Fruit fly (Drosophila melanogaster) whole organism, adult: ENCODE data around the gene eys.

Experiments
- CG11617 ChIP-seq: fragments of 200-800 bp; sonication (Bioruptor generic); optimal IDR thresholded peaks from 2 replicates; lab custom pipeline; 2017; ENCODE audit warnings: mild to moderate bottlenecking, missing biosample characterization, missing genetic modification reagents, missing genetic modification characterization
- CG12768 ChIP-seq: fragments of 200-800 bp; sonication (Bioruptor generic); optimal IDR thresholded peaks from 2 replicates; lab custom pipeline; 2017; ENCODE audit warnings: missing biosample characterization, missing genetic modification characterization, mild to moderate bottlenecking, moderate library complexity, missing genetic modification reagents
- CG14711 ChIP-seq: fragments of 200-800 bp; sonication (Bioruptor generic); optimal IDR thresholded peaks from 2 replicates; lab custom pipeline; 2018; ENCODE audit warnings: missing biosample characterization, mild to moderate bottlenecking, missing genetic modification characterization, moderate library complexity
- CG1620 ChIP-seq: fragments of 200-800 bp; sonication (Bioruptor generic); optimal IDR thresholded peaks from 2 replicates; lab custom pipeline; 2016; ENCODE audit warnings: missing biosample characterization, missing genetic modification characterization
- CG33017 ChIP-seq: fragments of 200-800 bp; sonication (Bioruptor generic); optimal IDR thresholded peaks from 2 replicates; lab custom pipeline; 2018; ENCODE audit warnings: missing biosample characterization, mild to moderate bottlenecking, missing genetic modification characterization, moderate library complexity
- CG5204 ChIP-seq: fragments of 200-800 bp; sonication (Bioruptor generic); optimal IDR thresholded peaks from 2 replicates; lab custom pipeline; 2016; ENCODE audit warnings: missing biosample characterization, missing genetic modification characterization
- CG7045 ChIP-seq: fragments of 200-800 bp; sonication (Bioruptor generic); optimal IDR thresholded peaks from 2 replicates; lab custom pipeline; 2017; ENCODE audit warnings: missing biosample characterization, mild to moderate bottlenecking, missing genetic modification characterization
- CG7101 ChIP-seq: fragments of 200-800 bp; sonication (Bioruptor generic); optimal IDR thresholded peaks from 2 replicates; lab custom pipeline; 2018; ENCODE audit warnings: missing biosample characterization, mild to moderate bottlenecking, missing genetic modification characterization, moderate library complexity
- Clk ChIP-seq: fragments of 200-800 bp; sonication (Bioruptor generic); optimal IDR thresholded peaks from 2 replicates; lab custom pipeline; 2017; ENCODE audit warnings: missing biosample characterization, missing genetic modification characterization
- Crg-1 ChIP-seq: fragments of 200-800 bp; sonication (Bioruptor generic); optimal IDR thresholded peaks from 2 replicates; lab custom pipeline; 2016; ENCODE audit warnings: missing biosample characterization, missing genetic modification characterization
- Hr96 ChIP-seq: fragments of 200-800 bp; sonication (Bioruptor generic); optimal IDR thresholded peaks from 2 replicates; lab custom pipeline; 2016; ENCODE audit warnings: missing biosample characterization, missing genetic modification characterization
- Mnt ChIP-seq: fragments of 200-800 bp; sonication (Bioruptor generic); optimal IDR thresholded peaks from 2 replicates; lab custom pipeline; 2016; ENCODE audit warnings: missing biosample characterization, mild to moderate bottlenecking, missing genetic modification characterization
- bab1 ChIP-seq: fragments of 200-800 bp; sonication (Bioruptor generic); optimal IDR thresholded peaks from 3 replicates; lab custom pipeline; 2019; ENCODE audit warnings: missing biosample characterization, mild to moderate bottlenecking, missing genetic modification characterization, moderate library complexity
- cic ChIP-seq: fragments of 200-800 bp; sonication (Bioruptor generic); optimal IDR thresholded peaks from 2 replicates; lab custom pipeline; 2017; ENCODE audit warnings: missing biosample characterization, mild to moderate bottlenecking, missing genetic modification characterization, moderate library complexity
- cnc ChIP-seq, 2 experiments: fragments of >200 bp; optimal IDR thresholded peaks; 2 replicates each; lab custom pipeline; 2017
- kay ChIP-seq: fragments of 200-800 bp; sonication (Bioruptor generic); peaks from one replicate; lab custom pipeline; 2016; ENCODE audit warnings: missing biosample characterization, missing genetic modification characterization, borderline replicate concordance
- ovo ChIP-seq: fragments of 200-800 bp; sonication (Bioruptor generic); optimal IDR thresholded peaks from 2 replicates; lab custom pipeline; 2016; ENCODE audit warnings: missing biosample characterization, missing genetic modification characterization
- pad ChIP-seq: fragments of 200-800 bp; sonication (Bioruptor generic); optimal IDR thresholded peaks from 3 replicates; lab custom pipeline; 2017; ENCODE audit warnings: missing biosample characterization, missing genetic modification characterization, mild to moderate bottlenecking, moderate library complexity, missing genetic modification reagents
- tj ChIP-seq: fragments of 200-800 bp; sonication (Bioruptor generic); optimal IDR thresholded peaks from 3 replicates; lab custom pipeline; 2017; ENCODE audit warnings: missing biosample characterization, mild to moderate bottlenecking, missing genetic modification characterization, moderate library complexity
- toe ChIP-seq: fragments of 200-800 bp; sonication (Bioruptor generic); optimal IDR thresholded peaks from 2 replicates; lab custom pipeline; 2016; ENCODE audit warnings: missing biosample characterization, missing genetic modification characterization

eys gene

dm6 chr2L:2376418-2376702, 64.9 kb downstream of the eys start:
- TF ChIP-seq CG33017 (tag; lab: Kevin White, UChicago) (no peak), Mnt (GFP tag; lab: Kevin White, UChicago) (no peak), cic (GFP tag; lab: Kevin White, UChicago) (peak; percentile 66), CG12768 (GFP tag; lab: Kevin White, UChicago) (no peak), pad (GFP tag; lab: Kevin White, UChicago) (no peak)

- TF ChIP-seq kay (GFP tag; lab: Kevin White, UChicago) = no peak
- peak; percentile 77 for TF ChIP-seq CG5204 (GFP tag; lab: Kevin White, UChicago)
- peak; percentile 83 for TF ChIP-seq toe
- peak; percentile 69 for TF ChIP-seq CG1620 (GFP tag; lab: Kevin White, UChicago)
- peak; percentile 55 for TF ChIP-seq tj (GFP tag; lab: Kevin White, UChicago)
- TF ChIP-seq Hr96 (GFP tag; lab: Kevin White, UChicago) = peak; percentile 55
- TF ChIP-seq CG7045 (GFP tag; lab: Kevin White, UChicago) = peak; percentile 89
- TF ChIP-seq bab1 (GFP tag; lab: Kevin White, UChicago) = peak; percentile 88
- peak; percentile 17 for TF ChIP-seq cic (GFP tag; lab: Kevin White, UChicago)
- peak; percentile 75 for TF ChIP-seq pad (GFP tag; lab: Kevin White, UChicago)
- peak; percentile 61 for TF ChIP-seq Mnt (GFP tag; lab: Kevin White, UChicago)
- TF ChIP-seq CG11617 (GFP tag; lab: Kevin White, UChicago) = peak; percentile 82
- TF ChIP-seq CG7101 (tag; lab: Kevin White, UChicago) = peak; percentile 96
- peak; percentile 64 for TF ChIP-seq ovo (GFP tag; lab: Kevin White, UChicago)
- TF ChIP-seq CG12768 (GFP tag; lab: Kevin White, UChicago) = peak; percentile 90
- peak; percentile 97 for TF ChIP-seq CG33017 (tag; lab: Kevin White, UChicago)
- TF ChIP-seq cnc (optimal IDR thresholded peaks at IDR 0.05; lab: Kevin White, UChicago) = no peak
- peak; percentile 57 for TF ChIP-seq Clk (GFP tag; lab: Kevin White, UChicago)
- TF ChIP-seq Crg-1 (GFP tag; lab: Kevin White, UChicago) = peak; percentile 84
- TF ChIP-seq CG14711 (tag; lab: Kevin White, UChicago) = peak; percentile 90
Observed at dm6 chr2L:2380805-2381204, 69.3 kb downstream of the eys start, which contains the start of gene Eogt. TSS of gene Eogt (plus strand) at chr2L:2381097.

- TF ChIP-seq bab1 (GFP tag; lab: Kevin White, UChicago) = peak; percentile 18
- TF ChIP-seq Mnt (GFP tag; lab: Kevin White, UChicago) = no peak
Observed at dm6 chr2L:2382971-2383370, 71.5 kb downstream of the eys start, which contains the start of gene PIG-Wa. TSS of gene PIG-Wa (plus strand) at chr2L:2383202.

dm6 chr2L:2385692-2386091, 74.2 kb downstream of the eys start, which contains the start of gene CG3557:
TSS of gene CG3557 (minus strand) at chr2L:2385792.
- TF ChIP-seq CG33017 (tag; lab: Kevin White, UChicago) = no peak
- no peak for TF ChIP-seq tj (GFP tag; lab: Kevin White, UChicago)
- no peak for TF ChIP-seq CG11617 (GFP tag; lab: Kevin White, UChicago)
- TF ChIP-seq CG14711 (tag; lab: Kevin White, UChicago) = no peak
- no peak for TF ChIP-seq pad (GFP tag; lab: Kevin White, UChicago)

dm6 chr2L:2390589-2390988, 79.1 kb downstream of the eys start, which contains the start of gene CG43750:
TSS of gene CG43750 (minus strand) at chr2L:2390689.
- TF ChIP-seq CG7045 (GFP tag; lab: Kevin White, UChicago) (no peak), tj (GFP tag; lab: Kevin White, UChicago) (no peak), bab1 (GFP tag; lab: Kevin White, UChicago) (no peak), pad (GFP tag; lab: Kevin White, UChicago) (no peak), CG12768 (GFP tag; lab: Kevin White, UChicago) (no peak), Hr96 (GFP tag; lab: Kevin White, UChicago) (no peak), CG1620 (GFP tag; lab: Kevin White, UChicago) (no peak), Clk (GFP tag; lab: Kevin White, UChicago) (no peak), CG5204 (GFP tag; lab: Kevin White, UChicago) (no peak), cnc (optimal IDR thresholded peaks at IDR 0.05; lab: Kevin White, UChicago) (no peak), CG11617 (GFP tag; lab: Kevin White, UChicago) (no peak), toe (no peak), Mnt (GFP tag; lab: Kevin White, UChicago) (no peak), CG14711 (tag; lab: Kevin White, UChicago) (no peak), Crg-1 (GFP tag; lab: Kevin White, UChicago) (no peak), kay (GFP tag; lab: Kevin White, UChicago) (no peak)

- TF ChIP-seq Clk (GFP tag; lab: Kevin White, UChicago) (no peak), ovo (GFP tag; lab: Kevin White, UChicago) (no peak), cic (GFP tag; lab: Kevin White, UChicago) (no peak), CG12768 (GFP tag; lab: Kevin White, UChicago) (no peak), Mnt (GFP tag; lab: Kevin White, UChicago) (no peak), bab1 (GFP tag; lab: Kevin White, UChicago) (no peak), CG33017 (tag; lab: Kevin White, UChicago) (no peak), Crg-1 (GFP tag; lab: Kevin White, UChicago) (no peak), CG7045 (GFP tag; lab: Kevin White, UChicago) (no peak), Hr96 (GFP tag; lab: Kevin White, UChicago) (no peak), tj (GFP tag; lab: Kevin White, UChicago) (no peak), toe (no peak), CG7101 (tag; lab: Kevin White, UChicago) (no peak), CG14711 (tag; lab: Kevin White, UChicago) (no peak), kay (GFP tag; lab: Kevin White, UChicago) (no peak), cnc (optimal IDR thresholded peaks at IDR 0.05; lab: Kevin White, UChicago) (no peak), CG1620 (GFP tag; lab: Kevin White, UChicago) (no peak), pad (GFP tag; lab: Kevin White, UChicago) (no peak)
Observed at dm6 chr2L:2391321-2391720, 79.8 kb downstream of the eys start, which contains the start of gene CG46448. TSS of gene CG46448 (plus strand) at chr2L:2391660.
